Worm (Caenorhabditis elegans) whole organism, midembryonic: Measurements from ENCODE around the gene tftc-5.

Source experiments
- T22C8.4 ChIP-seq: fragments of 200-800 bp; sonication (Bioruptor generic); IDR thresholded peaks from 2 replicates; pipeline ENCODE4 v1.3.6; 2022; ENCODE audit warnings: missing genetic modification characterization, missing compliant biosample characterization
- cog-1 ChIP-seq: sonication (generic microtip); optimal IDR thresholded peaks from 2 replicates; lab custom pipeline; 2016; ENCODE audit warnings: missing genetic modification characterization, missing compliant biosample characterization
- flt-1 ChIP-seq: fragments of 200-800 bp; sonication (Bioruptor generic); IDR thresholded peaks from 2 replicates; pipeline ENCODE4 v1.3.6; 2022; ENCODE audit warnings: missing genetic modification characterization, missing compliant biosample characterization
- klf-2 ChIP-seq: fragments of 200-800 bp; sonication (Bioruptor generic); conservative IDR thresholded peaks from 2 replicates; pipeline ENCODE4 v1.3.6; 2022; ENCODE audit warnings: missing genetic modification reagents, missing genetic modification characterization, missing compliant biosample characterization
- med-1 ChIP-seq: sonication (generic microtip); optimal IDR thresholded peaks from 2 replicates; lab custom pipeline; 2017; ENCODE audit warnings: missing genetic modification characterization, mild to moderate bottlenecking, missing compliant biosample characterization, antibody characterized with exemption, missing genetic modification reagents; ENCODE audit not compliant: insufficient read depth
- ref-1 ChIP-seq: fragments of 200-800 bp; sonication (Bioruptor generic); conservative IDR thresholded peaks from 2 replicates; pipeline ENCODE4 v1.3.6; 2022; ENCODE audit warnings: missing genetic modification reagents, missing genetic modification characterization, missing compliant biosample characterization
- tab-1 ChIP-seq: fragments of 200-800 bp; sonication (Bioruptor generic); IDR thresholded peaks from 2 replicates; pipeline ENCODE4 v1.3.6; 2022; ENCODE audit warnings: missing genetic modification characterization, missing compliant biosample characterization
- ztf-23 ChIP-seq: fragments of 200-800 bp; sonication (Bioruptor generic); IDR thresholded peaks from 2 replicates; pipeline ENCODE4 v1.3.6; 2022; ENCODE audit warnings: missing genetic modification reagents, missing genetic modification characterization, missing compliant biosample characterization
- ztf-29 ChIP-seq: fragments of 200-800 bp; sonication (Bioruptor generic); IDR thresholded peaks from 2 replicates; pipeline ENCODE4 v1.3.6; 2022; ENCODE audit warnings: missing genetic modification reagents, missing genetic modification characterization, missing compliant biosample characterization

The tftc-5 gene

ce11 chrIII:4068120-4068519 is 46.2 kb downstream of the tftc-5 start:
- TF ChIP-seq ref-1 (GFP tag; lab: Robert Waterston, UW) (no peak), klf-2 (GFP tag; lab: Robert Waterston, UW) (no peak), ztf-23 (GFP tag; lab: Robert Waterston, UW) (no peak), T22C8.4 (GFP tag; lab: Robert Waterston, UW) (no peak), ztf-29 (GFP tag; lab: Robert Waterston, UW) (no peak), flt-1 (no peak), med-1 (GFP tag; lab: Kevin White, UChicago) (no peak), tab-1 (GFP tag; lab: Robert Waterston, UW) (no peak), cog-1 (no peak)

ce11 chrIII:4070239-4070638 is 48.3 kb downstream of the tftc-5 start:
- TF ChIP-seq klf-2 (GFP tag; lab: Robert Waterston, UW) (no peak), flt-1 (no peak), ref-1 (GFP tag; lab: Robert Waterston, UW) (no peak), ztf-23 (GFP tag; lab: Robert Waterston, UW) (no peak), T22C8.4 (GFP tag; lab: Robert Waterston, UW) (no peak), ztf-29 (GFP tag; lab: Robert Waterston, UW) (no peak), cog-1 (no peak), tab-1 (GFP tag; lab: Robert Waterston, UW) (no peak), med-1 (GFP tag; lab: Kevin White, UChicago) (no peak)
